Worm (Caenorhabditis elegans): Measurements from ENCODE around the gene picc-1.

picc-1 gene

DNA sequence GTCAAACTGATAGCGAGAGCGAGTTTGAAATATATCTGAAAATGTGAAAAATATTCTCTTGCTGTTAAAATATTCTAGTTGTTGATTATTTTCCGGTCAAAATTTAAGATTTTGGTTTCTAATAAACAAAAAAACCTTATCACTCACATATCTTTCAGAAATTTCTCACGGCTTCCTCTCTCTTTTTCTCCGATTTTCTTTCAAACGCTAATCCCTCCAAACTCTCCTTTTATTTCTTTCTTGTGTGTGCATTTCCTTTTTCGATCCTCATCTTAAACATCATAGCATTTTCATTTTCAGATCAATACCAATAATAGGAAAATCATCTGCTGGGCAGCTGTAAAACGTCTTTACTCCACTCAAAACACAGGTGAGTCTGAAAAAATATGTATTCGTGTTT lies 15.5 kb upstream of the picc-1 start, which contains the start of gene fos-1:
fos-1 (plus strand) TSS at position 301 of the 400 bp plus-strand sequence.
- TF ChIP-seq K02D7.2 (tag; optimal IDR thresholded peaks at IDR 0.05) (no peak), ztf-16 (tag; optimal IDR thresholded peaks at IDR 0.05) (no peak), unc-55 (GFP tag; optimal IDR thresholded peaks at IDR 0.05) (no peak), ceh-45 (GFP tag; IDR thresholded peaks at IDR 0.05) (no peak), C08G9.2 (tag; optimal IDR thresholded peaks at IDR 0.05) (no peak), elt-2 (tag; optimal IDR thresholded peaks at IDR 0.05) (no peak), eyg-1 (tag; optimal IDR thresholded peaks at IDR 0.05) (no peak), ceh-19 (GFP tag; optimal IDR thresholded peaks at IDR 0.05) (no peak), unc-42 (tag; optimal IDR thresholded peaks at IDR 0.05) (no peak), hlh-8 (tag; optimal IDR thresholded peaks at IDR 0.05) (no peak), dve-1 (tag; optimal IDR thresholded peaks at IDR 0.05) (no peak)

DNA sequence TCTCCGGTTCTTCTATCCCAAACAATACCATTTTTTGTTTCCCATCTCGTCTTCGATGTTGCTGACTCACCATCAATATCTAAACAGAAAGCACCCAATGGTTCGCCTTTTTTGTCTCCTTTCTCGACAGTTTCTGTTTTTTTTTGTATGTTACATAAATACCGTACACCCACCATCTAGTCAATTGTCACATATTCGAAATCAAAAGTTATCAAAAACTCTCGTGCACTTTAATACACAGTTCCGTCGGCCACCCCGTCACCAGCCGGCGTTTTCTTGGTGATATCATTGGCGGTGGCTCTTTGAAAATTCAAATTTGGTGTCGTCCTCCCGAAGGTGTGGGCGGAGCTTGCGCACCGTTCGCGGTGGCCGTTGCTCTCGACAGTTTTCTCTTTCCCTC lies 10.9 kb upstream of the picc-1 start:
- no peak for TF ChIP-seq rnt-1 (tag; optimal IDR thresholded peaks at IDR 0.05)
- no peak for TF ChIP-seq lin-11 (tag; optimal IDR thresholded peaks at IDR 0.05)
- no peak for TF ChIP-seq F13H6.1 (tag; optimal IDR thresholded peaks at IDR 0.05)
- TF ChIP-seq eyg-1 (tag; optimal IDR thresholded peaks at IDR 0.05), result no peak
- TF ChIP-seq hlh-30 (tag; optimal IDR thresholded peaks at IDR 0.05; ENCODE audit: insufficient read depth), result no peak
- no peak for TF ChIP-seq pros-1 (tag; optimal IDR thresholded peaks at IDR 0.05)
- no peak for TF ChIP-seq hlh-15 (tag; optimal IDR thresholded peaks at IDR 0.05)
- TF ChIP-seq nfya-1 (tag; optimal IDR thresholded peaks at IDR 0.05), result no peak
- no peak for TF ChIP-seq pha-2 (tag; optimal IDR thresholded peaks at IDR 0.05)
- TF ChIP-seq lim-6 (tag; optimal IDR thresholded peaks at IDR 0.05), result no peak
- TF ChIP-seq ceh-45 (GFP tag; IDR thresholded peaks at IDR 0.05), result no peak
- TF ChIP-seq K02D7.2 (tag; optimal IDR thresholded peaks at IDR 0.05), result no peak
- no peak for TF ChIP-seq C38D4.7 (GFP tag; optimal IDR thresholded peaks at IDR 0.05)
- no peak for TF ChIP-seq dmd-4 (tag; optimal IDR thresholded peaks at IDR 0.05; ENCODE audit: borderline replicate concordance)
- no peak for TF ChIP-seq nhr-11 (tag; optimal IDR thresholded peaks at IDR 0.05)

ce11 chrV:6010642-6011041 lies 8.2 kb upstream of the picc-1 start:
- TF ChIP-seq pag-3 (tag; optimal IDR thresholded peaks at IDR 0.05; ENCODE audit: borderline replicate concordance) (no peak), fkh-6 (tag; optimal IDR thresholded peaks at IDR 0.05) (no peak), ceh-48 (tag; optimal IDR thresholded peaks at IDR 0.05) (no peak), pqm-1 (tag; optimal IDR thresholded peaks at IDR 0.05) (no peak), syd-9 (tag; optimal IDR thresholded peaks at IDR 0.05) (no peak), unc-42 (tag; optimal IDR thresholded peaks at IDR 0.05) (no peak), F13H6.1 (tag; optimal IDR thresholded peaks at IDR 0.05) (no peak), K09A11.1 (tag; optimal IDR thresholded peaks at IDR 0.05; ENCODE audit: insufficient read depth) (no peak), ref-2 (tag; optimal IDR thresholded peaks at IDR 0.05) (no peak), ztf-16 (tag; optimal IDR thresholded peaks at IDR 0.05) (no peak), npax-4 (tag; optimal IDR thresholded peaks at IDR 0.05) (no peak)

- TF ChIP-seq pha-4 (tag; optimal IDR thresholded peaks at IDR 0.05), result no peak
- no peak for TF ChIP-seq nhr-232 (tag; optimal IDR thresholded peaks at IDR 0.05)
- no peak for TF ChIP-seq T23F11.4 (GFP tag; optimal IDR thresholded peaks at IDR 0.05)
- no peak for TF ChIP-seq hlh-30 (tag; optimal IDR thresholded peaks at IDR 0.05; ENCODE audit: insufficient read depth)
- no peak for TF ChIP-seq che-1 (tag; optimal IDR thresholded peaks at IDR 0.05)
- no peak for TF ChIP-seq unc-3 (GFP tag; conservative IDR thresholded peaks at IDR 0.05)
- no peak for TF ChIP-seq unc-3 (tag; optimal IDR thresholded peaks at IDR 0.05)
Measured at ce11 chrV:6012401-6012800, 6.4 kb upstream of the picc-1 start.
